Worm (Caenorhabditis elegans) whole organism, L4 larva: ENCODE measurements around the gene ndab-1.

Experiments
- F10B5.3 ChIP-seq: sonication (generic microtip); optimal IDR thresholded peaks from 2 replicates; lab custom pipeline; 2016; ENCODE audit warnings: mild to moderate bottlenecking, missing genetic modification characterization, missing compliant biosample characterization
- T20F7.1 ChIP-seq: fragments of 200-800 bp; sonication (Bioruptor generic); optimal IDR thresholded peaks from 2 replicates; lab custom pipeline; 2018; ENCODE audit warnings: mild to moderate bottlenecking, missing genetic modification characterization, missing compliant biosample characterization
- T26A8.4 ChIP-seq: fragments of 200-800 bp; sonication (Bioruptor generic); IDR thresholded peaks from 2 replicates; pipeline ENCODE4 v1.3.6; 2022; ENCODE audit warnings: missing genetic modification characterization, missing compliant biosample characterization
- Y5F2A.4 ChIP-seq: fragments of 200-800 bp; sonication (Bioruptor generic); optimal IDR thresholded peaks from 2 replicates; lab custom pipeline; 2018; ENCODE audit warnings: mild to moderate bottlenecking, missing genetic modification characterization, missing compliant biosample characterization
- ZK337.2 ChIP-seq: fragments of 200-800 bp; sonication (Bioruptor generic); IDR thresholded peaks from 2 replicates; pipeline ENCODE4 v1.3.6; 2022; ENCODE audit warnings: missing genetic modification reagents, missing genetic modification characterization, missing compliant biosample characterization
- ZK546.5 ChIP-seq, 2 experiments: sonication (generic microtip); optimal IDR thresholded peaks; 2 replicates each; lab custom pipeline; 2017; ENCODE audit warnings: missing biosample characterization in 2 of 2, missing genetic modification characterization in 2 of 2
- aha-1 ChIP-seq: fragments of 150-350 bp; peaks from one replicate; lab custom pipeline; 2014; ENCODE audit warnings: missing biosample characterization, missing genetic modification characterization
- ama-1 ChIP-seq: fragments of 150-350 bp; optimal IDR thresholded peaks from 2 replicates; lab custom pipeline; 2014; ENCODE audit warnings: inconsistent platforms, mixed read lengths
- ceh-20 ChIP-seq: fragments of 200-800 bp; sonication (Bioruptor generic); IDR thresholded peaks from 2 replicates; pipeline ENCODE4 v1.3.6; 2022; ENCODE audit warnings: missing genetic modification reagents, missing genetic modification characterization, missing compliant biosample characterization
- ceh-28 ChIP-seq: fragments of 150-350 bp; optimal IDR thresholded peaks from 2 replicates; lab custom pipeline; 2014; ENCODE audit warnings: missing biosample characterization, missing genetic modification reagents, missing genetic modification characterization
- ceh-44 ChIP-seq: fragments of 200-800 bp; sonication (Bioruptor generic); IDR thresholded peaks from 2 replicates; pipeline ENCODE4 v1.3.6; 2022; ENCODE audit warnings: missing genetic modification reagents, missing genetic modification characterization, missing compliant biosample characterization
- ceh-62 ChIP-seq: sonication (generic microtip); optimal IDR thresholded peaks from 2 replicates; lab custom pipeline; 2017; ENCODE audit warnings: missing biosample characterization, missing genetic modification characterization
- ctbp-1 ChIP-seq: fragments of 200-800 bp; sonication (Bioruptor generic); IDR thresholded peaks from 2 replicates; pipeline ENCODE4 v1.3.6; 2022; ENCODE audit warnings: missing genetic modification reagents, missing genetic modification characterization, missing compliant biosample characterization
- daf-12 ChIP-seq: fragments of 150-350 bp; optimal IDR thresholded peaks from 2 replicates; lab custom pipeline; 2014; ENCODE audit warnings: missing biosample characterization, missing genetic modification reagents, missing genetic modification characterization
- daf-16 ChIP-seq, 3 experiments: sonication (generic microtip); optimal IDR thresholded peaks; 2 replicates each; lab custom pipeline; 2016 to 2017; ENCODE audit warnings: missing genetic modification characterization in 3 of 3, missing genetic modification reagents in 3 of 3, mild to moderate bottlenecking in 2 of 3, missing compliant biosample characterization in 2 of 3, missing biosample characterization in 1 of 3, moderate library complexity in 1 of 3
- daf-19 ChIP-seq: fragments of 200-800 bp; sonication (Bioruptor generic); conservative IDR thresholded peaks from 2 replicates; pipeline ENCODE4 v1.3.6; 2022; ENCODE audit warnings: missing genetic modification characterization, missing compliant biosample characterization
- dmd-8 ChIP-seq: fragments of 200-800 bp; sonication (Bioruptor generic); IDR thresholded peaks from 2 replicates; pipeline ENCODE4 v1.3.6; 2022; ENCODE audit warnings: missing genetic modification characterization, missing compliant biosample characterization
- dpl-1 ChIP-seq: fragments of 150-350 bp; optimal IDR thresholded peaks from 2 replicates; lab custom pipeline; 2014; ENCODE audit warnings: missing biosample characterization, missing genetic modification reagents, missing genetic modification characterization
- dve-1 ChIP-seq: sonication (generic microtip); optimal IDR thresholded peaks from 2 replicates; lab custom pipeline; 2017; ENCODE audit warnings: antibody characterized with exemption, mild to moderate bottlenecking, missing genetic modification characterization, missing compliant biosample characterization; ENCODE audit not compliant: insufficient read depth
- hif-1 ChIP-seq, 2 experiments: sonication (generic microtip); optimal IDR thresholded peaks; 2 replicates each; lab custom pipeline; 2016 to 2017; ENCODE audit warnings: missing compliant biosample characterization in 2 of 2, missing genetic modification characterization in 2 of 2, missing genetic modification reagents in 2 of 2, missing genotype in 2 of 2, mild to moderate bottlenecking in 1 of 2
- hlh-11 ChIP-seq: fragments of 200-800 bp; sonication (Bioruptor generic); optimal IDR thresholded peaks from 2 replicates; lab custom pipeline; 2018; ENCODE audit warnings: mild to moderate bottlenecking, missing genetic modification characterization, missing compliant biosample characterization
- hlh-30 ChIP-seq: sonication (generic microtip); optimal IDR thresholded peaks from 2 replicates; lab custom pipeline; 2017; ENCODE audit warnings: antibody characterized with exemption, mild to moderate bottlenecking, missing genetic modification characterization, missing compliant biosample characterization; ENCODE audit not compliant: insufficient read depth
- jun-1 ChIP-seq: fragments of 150-350 bp; optimal IDR thresholded peaks from 2 replicates; lab custom pipeline; 2014; ENCODE audit warnings: missing biosample characterization, missing genetic modification reagents, missing genetic modification characterization
- lin-29 ChIP-seq: fragments of 200-800 bp; sonication (Bioruptor generic); IDR thresholded peaks from 2 replicates; pipeline ENCODE4 v1.3.6; 2022; ENCODE audit warnings: missing genetic modification reagents, missing genetic modification characterization, missing compliant biosample characterization
- lin-38 ChIP-seq: fragments of 200-800 bp; sonication (Bioruptor generic); IDR thresholded peaks from 2 replicates; pipeline ENCODE4 v1.3.6; 2022; ENCODE audit warnings: missing genetic modification reagents, missing genetic modification characterization, missing compliant biosample characterization
- lsy-2 ChIP-seq, 2 experiments: fragments of 150-350 bp in 1 of 2; sonication (generic microtip) in 1 of 2; optimal IDR thresholded peaks; 2 replicates each; lab custom pipeline; 2014 to 2017; ENCODE audit warnings: missing biosample characterization in 2 of 2, missing genetic modification characterization in 2 of 2
- madf-5 ChIP-seq, 2 experiments: fragments of 200-800 bp; sonication (Bioruptor generic); IDR thresholded peaks; 2 replicates each; pipeline ENCODE4 v1.3.6; 2022; ENCODE audit warnings: missing compliant biosample characterization in 2 of 2, missing genetic modification characterization in 2 of 2
- mep-1 ChIP-seq: fragments of 150-350 bp; sonication (generic microtip); optimal IDR thresholded peaks from 3 replicates; lab custom pipeline; 2014; ENCODE audit warnings: missing biosample characterization, missing genetic modification characterization
- mes-2 ChIP-seq: sonication (generic microtip); optimal IDR thresholded peaks from 2 replicates; lab custom pipeline; 2016; ENCODE audit warnings: missing genotype, mild to moderate bottlenecking, missing genetic modification characterization, missing compliant biosample characterization; ENCODE audit not compliant: poor library complexity, severe bottlenecking
- nhr-11 ChIP-seq: fragments of 150-350 bp; optimal IDR thresholded peaks from 2 replicates; lab custom pipeline; 2014; ENCODE audit warnings: missing biosample characterization, missing genetic modification characterization
- nhr-25 ChIP-seq: sonication (generic microtip); optimal IDR thresholded peaks from 2 replicates; lab custom pipeline; 2017; ENCODE audit warnings: missing genetic modification characterization, mild to moderate bottlenecking, missing compliant biosample characterization, antibody characterized with exemption, moderate library complexity, borderline replicate concordance; ENCODE audit not compliant: insufficient read depth
- nhr-41 ChIP-seq: fragments of 200-800 bp; sonication (Bioruptor generic); IDR thresholded peaks from 2 replicates; pipeline ENCODE4 v1.3.6; 2022; ENCODE audit warnings: missing genetic modification reagents, missing genetic modification characterization, missing compliant biosample characterization
- nhr-76 ChIP-seq: fragments of 150-350 bp; optimal IDR thresholded peaks from 2 replicates; lab custom pipeline; 2014; ENCODE audit warnings: missing biosample characterization, missing genetic modification characterization
- nhr-77 ChIP-seq: fragments of 150-350 bp; optimal IDR thresholded peaks from 2 replicates; lab custom pipeline; 2014; ENCODE audit warnings: missing biosample characterization, missing genetic modification characterization
- pha-4 ChIP-seq, 2 experiments: fragments of 150-350 bp in 1 of 2; fragments of 200-800 bp in 1 of 2; sonication (Bioruptor generic) in 1 of 2; IDR thresholded peaks in 1 of 2; optimal IDR thresholded peaks in 1 of 2; 2 replicates each; pipeline versions ENCODE4 v1.3.6 to Lab custom; 2014 to 2022; ENCODE audit warnings: missing genetic modification characterization in 2 of 2, missing genetic modification reagents in 2 of 2, missing biosample characterization in 1 of 2, missing compliant biosample characterization in 1 of 2
- php-3 ChIP-seq: fragments of 200-800 bp; sonication (Bioruptor generic); IDR thresholded peaks from 2 replicates; pipeline ENCODE4 v1.3.6; 2022; ENCODE audit warnings: missing genetic modification reagents, missing genetic modification characterization, missing compliant biosample characterization
- saeg-2 ChIP-seq: fragments of 200-800 bp; sonication (Bioruptor generic); IDR thresholded peaks from 2 replicates; pipeline ENCODE4 v1.3.6; 2022; ENCODE audit warnings: missing genetic modification reagents, missing genetic modification characterization, missing compliant biosample characterization
- snpc-4 ChIP-seq: fragments of 150-350 bp; optimal IDR thresholded peaks from 2 replicates; lab custom pipeline; 2014; ENCODE audit warnings: missing biosample characterization, missing genetic modification characterization
- spr-1 ChIP-seq: sonication (generic microtip); optimal IDR thresholded peaks from 2 replicates; lab custom pipeline; 2016; ENCODE audit warnings: mild to moderate bottlenecking, missing genetic modification characterization, missing compliant biosample characterization
- tag-97 ChIP-seq: fragments of 200-800 bp; sonication (Bioruptor generic); IDR thresholded peaks from 2 replicates; pipeline ENCODE4 v1.3.6; 2022; ENCODE audit warnings: missing genetic modification characterization, missing compliant biosample characterization
- unc-39 ChIP-seq: sonication (generic microtip); optimal IDR thresholded peaks from 2 replicates; lab custom pipeline; 2017; ENCODE audit warnings: missing biosample characterization, missing genetic modification characterization
- zfp-2 ChIP-seq: sonication (generic microtip); optimal IDR thresholded peaks from 2 replicates; lab custom pipeline; 2016; ENCODE audit warnings: mild to moderate bottlenecking, missing genetic modification characterization, missing compliant biosample characterization
- zfp-3 ChIP-seq: fragments of 200-800 bp; sonication (Bioruptor generic); conservative IDR thresholded peaks from 2 replicates; pipeline ENCODE4 v1.3.6; 2022; ENCODE audit warnings: missing genetic modification reagents, missing genetic modification characterization, missing compliant biosample characterization

ndab-1 gene

DNA sequence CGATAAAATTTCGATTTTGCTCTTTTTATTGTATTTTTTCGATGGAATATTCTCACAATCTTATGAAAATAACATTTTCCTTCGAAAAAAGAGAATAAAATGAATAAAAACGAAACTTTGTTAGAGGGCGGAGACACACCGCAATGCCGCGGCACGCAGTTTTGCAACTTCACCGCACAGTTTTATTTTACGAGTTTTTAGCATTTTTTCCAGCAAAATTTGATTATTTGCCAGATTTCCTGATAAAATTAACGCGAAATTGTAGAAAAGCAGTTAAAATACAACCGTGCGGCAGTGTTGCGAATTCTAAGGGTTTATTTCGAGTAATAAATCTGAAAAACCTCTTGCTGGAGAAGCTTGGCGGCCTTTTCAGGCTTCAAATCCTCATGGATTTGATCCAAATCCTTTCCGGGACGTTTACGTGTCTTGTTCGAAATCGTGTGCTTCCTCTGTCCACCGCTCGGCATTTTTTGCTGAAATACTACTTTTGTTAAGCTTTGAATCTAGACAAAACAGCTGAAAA is 2.8 kb upstream of the ndab-1 start, which contains the start of gene znf-593:
TSS of gene znf-593 (minus strand) at position 473 of the 523 bp plus-strand sequence.
- no peak for TF ChIP-seq madf-5 (GFP tag; IDR thresholded peaks at IDR 0.05; lab: Robert Waterston, UW)
- peak; percentile 49; the same call in 1 of the 2 replicates for TF ChIP-seq php-3 (GFP tag; lab: Robert Waterston, UW)
- TF ChIP-seq nhr-77 (tag; lab: Kevin White, UChicago), result no peak
- TF ChIP-seq nhr-76 (tag; lab: Kevin White, UChicago), result no peak
- no peak for TF ChIP-seq ceh-28 (tag; lab: Kevin White, UChicago)
- no peak for TF ChIP-seq ceh-20 (GFP tag; lab: Robert Waterston, UW)
- no peak for TF ChIP-seq snpc-4 (tag; lab: Kevin White, UChicago)
- TF ChIP-seq ceh-62 (tag; lab: Kevin White, UChicago), result no peak
- 0 out of 2 replicates have a peak, but pooled peaks have one; percentile 30 for TF ChIP-seq zfp-3 (GFP tag; lab: Robert Waterston, UW)
- TF ChIP-seq daf-12, result no peak
- peak; percentile 55 for TF ChIP-seq Y5F2A.4 (GFP tag; lab: Kevin White, UChicago)
- TF ChIP-seq dpl-1 (GFP tag; lab: Kevin White, UChicago), result peak; percentile 18
- no peak for TF ChIP-seq jun-1
- TF ChIP-seq saeg-2 (GFP tag; lab: Robert Waterston, UW), result no peak
- TF ChIP-seq T26A8.4 (GFP tag; lab: Robert Waterston, UW), result peak; percentile 56
- TF ChIP-seq aha-1 (tag; lab: Kevin White, UChicago), result peak; percentile 52
- no peak for TF ChIP-seq hif-1 (tag; optimal IDR thresholded peaks at IDR 0.05; lab: Kevin White, UChicago)
- TF ChIP-seq ama-1 (lab: Kevin White, UChicago), result peak; percentile 12
- TF ChIP-seq spr-1 (tag; lab: Kevin White, UChicago), result peak; percentile 18
- no peak for TF ChIP-seq nhr-25 (tag; lab: Kevin White, UChicago)
- TF ChIP-seq zfp-2 (tag; lab: Kevin White, UChicago), result no peak
- TF ChIP-seq mes-2, result peak; percentile 61
- TF ChIP-seq lsy-2 (tag; optimal IDR thresholded peaks at IDR 0.05; lab: Kevin White, UChicago), result peak in 1 of 2 experiments; percentile 30
- no peak for TF ChIP-seq lin-29 (GFP tag; lab: Robert Waterston, UW)
- peak; percentile 5 for TF ChIP-seq hlh-11 (tag; lab: Kevin White, UChicago)
- peak; percentile 21 for TF ChIP-seq mep-1
- peak; percentile 19; the same call in 1 of the 2 replicates for TF ChIP-seq lin-38
- TF ChIP-seq nhr-11, result no peak
- 0 out of 2 replicates have a peak, but pooled peaks have one; percentile 27 for TF ChIP-seq pha-4 (GFP tag; IDR thresholded peaks at IDR 0.05; lab: Robert Waterston, UW)
- TF ChIP-seq pha-4 (tag; optimal IDR thresholded peaks at IDR 0.05; lab: Kevin White, UChicago), result no peak
- TF ChIP-seq hlh-30 (tag; lab: Kevin White, UChicago), result no peak
- TF ChIP-seq unc-39 (tag; lab: Kevin White, UChicago), result no peak
- peak; percentile 13 for TF ChIP-seq F10B5.3 (tag; lab: Kevin White, UChicago)
- TF ChIP-seq ceh-44, result no peak
- TF ChIP-seq tag-97 (GFP tag; lab: Robert Waterston, UW), result no peak
- no peak for TF ChIP-seq ZK546.5 (tag; optimal IDR thresholded peaks at IDR 0.05; lab: Kevin White, UChicago)
- no peak for TF ChIP-seq daf-16 (GFP tag; optimal IDR thresholded peaks at IDR 0.05; lab: Kevin White, UChicago)
- TF ChIP-seq daf-16 (tag; optimal IDR thresholded peaks at IDR 0.05; lab: Kevin White, UChicago), result peak; percentile 11
- TF ChIP-seq daf-19, result no peak
- peak; percentile 47 for TF ChIP-seq dve-1
- TF ChIP-seq ctbp-1, result no peak
- TF ChIP-seq dmd-8 (GFP tag; lab: Robert Waterston, UW), result no peak
- TF ChIP-seq T20F7.1 (GFP tag; lab: Kevin White, UChicago), result no peak
- no peak for TF ChIP-seq ZK337.2 (GFP tag; lab: Robert Waterston, UW)
- TF ChIP-seq nhr-41 (GFP tag; lab: Robert Waterston, UW), result no peak
